Worm (Caenorhabditis elegans) whole organism, L1 larva: ENCODE results near the gene farl-11.

ENCODE experiments used
- elt-2 ChIP-seq: sonication (generic microtip); optimal IDR thresholded peaks from 2 replicates; lab custom pipeline; 2016; ENCODE audit warnings: missing genetic modification characterization, mild to moderate bottlenecking, inconsistent platforms, missing compliant biosample characterization, missing genetic modification reagents
- jun-1 ChIP-seq: fragments of 150-350 bp; optimal IDR thresholded peaks from 2 replicates; lab custom pipeline; 2014; ENCODE audit warnings: missing biosample characterization, missing genetic modification reagents, missing genetic modification characterization

ce11 chrII:7100838-7101237 lies 4.0 kb downstream of the farl-11 start, which contains the start of gene mmaa-1:
- TF ChIP-seq jun-1 (no peak), elt-2 (tag; lab: Kevin White, UChicago) (no peak)
